Worm (Caenorhabditis elegans) whole organism, L2 larva: Measurements from ENCODE around the gene ZC487.2.

ENCODE experiments used
- F13H6.1 ChIP-seq: sonication (generic microtip); optimal IDR thresholded peaks from 2 replicates; lab custom pipeline; 2016; ENCODE audit warnings: missing genetic modification characterization, missing compliant biosample characterization
- ZK546.5 ChIP-seq: sonication (generic microtip); optimal IDR thresholded peaks from 2 replicates; lab custom pipeline; 2017; ENCODE audit warnings: missing biosample characterization, missing genetic modification characterization
- elt-3 ChIP-seq: sonication (generic microtip); optimal IDR thresholded peaks from 2 replicates; lab custom pipeline; 2017; ENCODE audit warnings: missing biosample characterization, missing genetic modification characterization
- fos-1 ChIP-seq: fragments of 150-350 bp; optimal IDR thresholded peaks from 2 replicates; lab custom pipeline; 2014; ENCODE audit warnings: missing biosample characterization, missing genetic modification characterization
- lin-13 ChIP-seq: fragments of 150-350 bp; optimal IDR thresholded peaks from 2 replicates; lab custom pipeline; 2014; ENCODE audit warnings: missing biosample characterization, missing genetic modification reagents, missing genetic modification characterization
- lsy-2 ChIP-seq, 2 experiments: fragments of 150-350 bp in 1 of 2; sonication (generic microtip) in 1 of 2; optimal IDR thresholded peaks; 2 replicates each; lab custom pipeline; 2014 to 2017; ENCODE audit warnings: missing biosample characterization in 2 of 2, missing genetic modification characterization in 2 of 2
- nhr-11 ChIP-seq: fragments of 150-350 bp; optimal IDR thresholded peaks from 2 replicates; lab custom pipeline; 2014; ENCODE audit warnings: missing biosample characterization, missing genetic modification characterization
- nhr-237 ChIP-seq: fragments of 150-350 bp; optimal IDR thresholded peaks from 2 replicates; lab custom pipeline; 2014; ENCODE audit warnings: missing biosample characterization, missing genetic modification characterization
- nhr-6 ChIP-seq: fragments of 150-350 bp; optimal IDR thresholded peaks from 2 replicates; lab custom pipeline; 2014; ENCODE audit warnings: missing biosample characterization, missing genetic modification characterization
- nhr-77 ChIP-seq: fragments of 150-350 bp; optimal IDR thresholded peaks from 2 replicates; lab custom pipeline; 2014; ENCODE audit warnings: missing biosample characterization, missing genetic modification characterization
- skn-1 ChIP-seq: sonication (generic microtip); optimal IDR thresholded peaks from 2 replicates; lab custom pipeline; 2017; ENCODE audit warnings: missing biosample characterization, missing genetic modification characterization
- snpc-4 ChIP-seq: fragments of 150-350 bp; optimal IDR thresholded peaks from 2 replicates; lab custom pipeline; 2014; ENCODE audit warnings: missing biosample characterization, missing genetic modification characterization
- unc-62 ChIP-seq: fragments of 150-350 bp; optimal IDR thresholded peaks from 2 replicates; lab custom pipeline; 2014; ENCODE audit warnings: missing biosample characterization, missing genetic modification reagents, missing genetic modification characterization

- TF ChIP-seq elt-3 (tag; lab: Kevin White, UChicago): no peak
- no peak for TF ChIP-seq nhr-77 (tag; lab: Kevin White, UChicago)
- TF ChIP-seq lin-13 (GFP tag; lab: Kevin White, UChicago): no peak
- TF ChIP-seq unc-62: no peak
- TF ChIP-seq fos-1: no peak
- TF ChIP-seq ZK546.5 (tag; lab: Kevin White, UChicago): no peak
- no peak for TF ChIP-seq nhr-11 (tag; lab: Kevin White, UChicago)
- TF ChIP-seq lsy-2 (tag; optimal IDR thresholded peaks at IDR 0.05; lab: Kevin White, UChicago): no peak
- no peak for TF ChIP-seq nhr-237
- no peak for TF ChIP-seq nhr-6 (tag; lab: Kevin White, UChicago)
- no peak for TF ChIP-seq F13H6.1
- no peak for TF ChIP-seq skn-1 (tag; lab: Kevin White, UChicago)
- TF ChIP-seq snpc-4 (tag; lab: Kevin White, UChicago): no peak
Observed at ce11 chrV:6694668-6695067, 27.6 kb downstream of the ZC487.2 start, which contains the start of gene W02F12.8.
